Worm (Caenorhabditis elegans) whole organism, L4/young adult: ENCODE measurements around the gene nhr-175.

Source experiments
- W03F9.2 ChIP-seq: fragments of 150-350 bp; optimal IDR thresholded peaks from 2 replicates; lab custom pipeline; 2014; ENCODE audit warnings: missing biosample characterization, missing genetic modification characterization
- dao-5 ChIP-seq: sonication (generic microtip); optimal IDR thresholded peaks from 2 replicates; lab custom pipeline; 2016; ENCODE audit warnings: missing genotype, missing genetic modification characterization, moderate library complexity, missing compliant biosample characterization
- him-1 ChIP-seq: sonication (generic microtip); optimal IDR thresholded peaks from 2 replicates; lab custom pipeline; 2016; ENCODE audit warnings: missing genotype, missing genetic modification reagents, missing genetic modification characterization, missing compliant biosample characterization

The nhr-175 gene

DNA sequence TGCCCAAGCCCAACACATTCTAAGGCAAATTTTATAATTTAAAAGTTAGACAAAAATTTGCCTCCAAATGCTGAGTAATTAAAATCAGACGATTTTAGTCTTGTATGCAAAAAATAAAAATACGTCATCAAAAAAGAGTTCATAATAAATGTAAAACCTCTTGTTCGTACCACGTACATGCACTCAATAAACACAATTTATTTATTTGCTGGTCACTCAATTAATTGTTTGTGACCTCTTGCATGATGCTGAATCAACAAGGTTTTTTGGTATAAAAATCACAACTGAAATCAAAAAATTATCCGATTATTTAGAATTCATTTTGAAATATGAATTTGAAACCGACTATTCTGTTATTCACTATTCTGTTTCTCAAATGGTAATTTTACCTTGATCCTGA, 16.3 kb upstream of the nhr-175 start, which contains the start of gene hpx-2:
Gene hpx-2, plus strand, starts transcription at position 301 of the 400 bp plus-strand sequence.
- TF ChIP-seq dao-5 (no peak), him-1 (tag; lab: Kevin White, UChicago) (no peak), W03F9.2 (tag; lab: Kevin White, UChicago) (no peak)

ce11 chrV:13854306-13854705, 12.2 kb upstream of the nhr-175 start, which contains the start of gene ttr-21:
TSS of gene ttr-21 (minus strand) at chrV:13854405.
- TF ChIP-seq W03F9.2 (tag; lab: Kevin White, UChicago) (no peak), dao-5 (no peak), him-1 (tag; lab: Kevin White, UChicago) (no peak)

DNA sequence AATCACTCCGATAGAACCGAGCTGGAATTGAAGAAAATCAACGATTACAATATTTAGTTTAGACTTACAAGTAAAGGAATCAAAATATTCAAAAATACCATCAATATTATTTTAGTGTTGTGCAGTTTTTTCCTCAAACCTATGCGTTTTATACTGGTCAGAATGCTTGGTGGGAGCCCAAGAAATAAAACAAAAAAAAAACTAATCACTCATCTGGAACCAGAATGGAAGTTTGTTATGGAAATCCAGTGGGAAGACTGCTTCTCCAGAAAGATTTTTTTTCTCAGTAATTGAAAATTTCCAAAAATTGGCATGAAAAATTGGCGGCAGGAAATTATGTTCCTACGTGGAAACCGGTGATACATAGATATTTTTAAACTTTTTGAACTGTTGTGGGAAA, 10.1 kb upstream of the nhr-175 start, which contains the start of gene srx-134:
Gene srx-134, minus strand, starts transcription at position 101 of the 400 bp plus-strand sequence.
- no peak for TF ChIP-seq him-1 (tag; lab: Kevin White, UChicago)
- no peak for TF ChIP-seq W03F9.2 (tag; lab: Kevin White, UChicago)
- no peak for TF ChIP-seq dao-5

DNA sequence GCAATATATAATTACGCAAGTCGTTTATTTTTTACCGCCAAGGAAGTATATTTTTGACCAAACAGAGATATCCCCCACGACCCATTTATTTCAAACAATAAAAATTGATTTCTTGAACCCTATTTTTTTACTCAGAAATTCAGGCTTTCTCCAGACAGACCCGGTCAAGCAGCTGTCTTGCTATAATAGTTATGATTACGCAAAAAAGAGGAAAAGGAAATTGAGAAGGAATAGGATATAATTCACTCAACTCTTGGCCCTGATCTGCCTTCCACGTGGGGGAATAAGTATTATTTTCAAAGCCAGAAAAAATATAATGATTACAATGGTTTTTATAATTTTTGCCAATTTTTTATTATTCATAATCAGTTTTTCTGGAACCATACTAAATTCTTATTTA, 9.4 kb upstream of the nhr-175 start, which contains the start of gene srx-136:
Gene srx-136, plus strand, starts transcription at position 301 of the 400 bp plus-strand sequence.
- TF ChIP-seq him-1 (tag; lab: Kevin White, UChicago), result no peak
- no peak for TF ChIP-seq W03F9.2 (tag; lab: Kevin White, UChicago)
- no peak for TF ChIP-seq dao-5

ce11 chrV:13858906-13859305, 7.6 kb upstream of the nhr-175 start, which contains the start of gene srx-135:
TSS of gene srx-135 (plus strand) at chrV:13859206.
- TF ChIP-seq W03F9.2 (tag; lab: Kevin White, UChicago) (no peak), dao-5 (no peak), him-1 (tag; lab: Kevin White, UChicago) (no peak)

DNA sequence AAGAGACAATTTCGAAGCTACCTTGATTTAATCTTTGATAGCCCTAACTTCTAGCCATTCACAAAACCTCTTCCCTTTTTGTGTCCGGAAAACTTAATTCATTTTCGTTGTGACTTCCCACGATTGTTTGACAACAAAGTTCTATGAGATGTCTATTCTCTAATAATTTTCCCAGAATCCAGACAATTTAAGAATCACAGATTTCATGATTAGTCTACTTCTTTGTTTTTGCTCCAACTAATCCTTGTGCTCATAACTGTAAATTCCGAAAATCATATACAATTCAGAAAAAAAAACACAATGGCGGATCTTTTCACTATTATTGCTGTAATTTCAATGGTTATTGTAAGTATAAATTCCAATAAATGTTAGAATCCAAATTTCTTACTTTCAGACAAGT, 4.0 kb upstream of the nhr-175 start, which contains the start of gene srx-137:
Gene srx-137, plus strand, starts transcription at position 301 of the 400 bp plus-strand sequence.
- TF ChIP-seq him-1 (tag; lab: Kevin White, UChicago), result no peak
- no peak for TF ChIP-seq W03F9.2 (tag; lab: Kevin White, UChicago)
- no peak for TF ChIP-seq dao-5

DNA sequence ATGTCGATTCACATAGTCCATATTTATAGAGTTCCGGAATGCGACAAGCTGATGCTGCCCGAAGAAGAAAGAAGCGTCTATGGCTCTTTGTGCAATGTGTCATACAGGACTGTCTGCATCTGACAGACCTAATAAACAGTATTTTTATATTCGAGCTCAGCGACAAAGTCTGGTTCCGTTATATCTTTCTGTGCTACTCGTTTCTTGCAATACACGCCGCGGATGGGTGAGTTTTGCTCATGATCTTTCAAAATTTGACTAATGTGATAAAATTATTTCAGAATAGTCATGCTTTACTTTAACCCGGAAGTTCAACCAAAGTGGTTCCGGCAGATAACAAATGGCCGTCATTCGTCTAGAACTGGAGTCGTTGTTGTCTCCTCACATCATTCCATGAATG, 2.8 kb upstream of the nhr-175 start:
- no peak for TF ChIP-seq W03F9.2 (tag; lab: Kevin White, UChicago)
- no peak for TF ChIP-seq dao-5
- no peak for TF ChIP-seq him-1 (tag; lab: Kevin White, UChicago)

- TF ChIP-seq dao-5, result no peak
- TF ChIP-seq W03F9.2 (tag; lab: Kevin White, UChicago), result no peak
Measured at ce11 chrV:13869551-13869950, 3.1 kb downstream of the nhr-175 start.

ce11 chrV:13872895-13873294, 6.4 kb downstream of the nhr-175 start, which contains the start of gene cpt-5:
TSS of gene cpt-5 (plus strand) at chrV:13873195.
- TF ChIP-seq W03F9.2 (tag; lab: Kevin White, UChicago), result no peak
- no peak for TF ChIP-seq dao-5
- TF ChIP-seq him-1 (tag; lab: Kevin White, UChicago), result no peak

ce11 chrV:13873323-13873722, 6.8 kb downstream of the nhr-175 start:
- TF ChIP-seq dao-5 (no peak), W03F9.2 (tag; lab: Kevin White, UChicago) (no peak), him-1 (tag; lab: Kevin White, UChicago) (no peak)

ce11 chrV:13876529-13876928, 10.0 kb downstream of the nhr-175 start, which contains the start of gene T22G5.1:
TSS of gene T22G5.1 (plus strand) at chrV:13876829.
- no peak for TF ChIP-seq W03F9.2 (tag; lab: Kevin White, UChicago)
- TF ChIP-seq dao-5, result no peak
- no peak for TF ChIP-seq him-1 (tag; lab: Kevin White, UChicago)

DNA sequence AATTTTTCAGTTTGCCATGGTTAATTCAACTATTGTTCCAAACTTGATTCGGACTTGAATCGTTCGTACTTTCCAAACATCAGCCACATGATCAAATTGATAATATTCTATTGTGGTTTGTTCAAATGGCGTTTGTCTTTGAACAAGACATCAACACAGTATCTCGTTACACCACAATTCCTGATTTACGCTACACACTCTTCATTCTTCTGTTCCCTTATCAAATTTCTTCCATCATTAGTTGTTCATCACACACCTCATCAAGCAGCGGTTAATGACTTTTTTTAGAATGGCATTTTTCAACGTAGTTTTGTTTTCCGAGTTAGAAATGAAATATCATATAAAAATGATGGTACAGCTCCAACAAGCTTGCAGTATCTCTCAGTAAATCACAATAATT, 11.7 kb downstream of the nhr-175 start:
- TF ChIP-seq dao-5, result no peak
- TF ChIP-seq him-1 (tag; lab: Kevin White, UChicago), result no peak
- no peak for TF ChIP-seq W03F9.2 (tag; lab: Kevin White, UChicago)

- TF ChIP-seq him-1 (tag; lab: Kevin White, UChicago) (no peak), W03F9.2 (tag; lab: Kevin White, UChicago) (no peak), dao-5 (no peak)
Measured at ce11 chrV:13879241-13879640, 12.8 kb downstream of the nhr-175 start, which contains the start of gene lbp-7. TSS of gene lbp-7 (plus strand) at chrV:13879552.

ce11 chrV:13880163-13880562, 13.7 kb downstream of the nhr-175 start:
- TF ChIP-seq him-1 (tag; lab: Kevin White, UChicago) (no peak), W03F9.2 (tag; lab: Kevin White, UChicago) (no peak), dao-5 (no peak)

ce11 chrV:13880607-13881006, 14.1 kb downstream of the nhr-175 start, which contains the start of gene T22G5.3:
TSS of gene T22G5.3 (plus strand) at chrV:13880907.
- TF ChIP-seq him-1 (tag; lab: Kevin White, UChicago) (no peak), dao-5 (no peak), W03F9.2 (tag; lab: Kevin White, UChicago) (no peak)
